Worm (Caenorhabditis elegans) whole organism, L4 larva: ENCODE measurements around the gene ttll-15.

Experiments
- F10B5.3 ChIP-seq: sonication (generic microtip); optimal IDR thresholded peaks from 2 replicates; lab custom pipeline; 2016; ENCODE audit warnings: mild to moderate bottlenecking, missing genetic modification characterization, missing compliant biosample characterization
- F37D6.2 ChIP-seq: sonication (generic microtip); optimal IDR thresholded peaks from 2 replicates; lab custom pipeline; 2016; ENCODE audit warnings: mild to moderate bottlenecking, missing genetic modification characterization, missing compliant biosample characterization
- F44E2.7 ChIP-seq: fragments of 200-800 bp; sonication (Bioruptor generic); IDR thresholded peaks from 2 replicates; pipeline ENCODE4 v2.1.2; 2022; ENCODE audit warnings: missing genetic modification characterization, missing compliant biosample characterization
- F49E8.2 ChIP-seq: sonication (generic microtip); optimal IDR thresholded peaks from 2 replicates; lab custom pipeline; 2016; ENCODE audit warnings: missing compliant biosample characterization, mild to moderate bottlenecking, missing genetic modification characterization, borderline replicate concordance
- R02D3.7 ChIP-seq: fragments of 150-350 bp; sonication (generic microtip); optimal IDR thresholded peaks from 3 replicates; lab custom pipeline; 2014; ENCODE audit warnings: missing biosample characterization, missing genetic modification characterization
- T26A8.4 ChIP-seq: fragments of 200-800 bp; sonication (Bioruptor generic); IDR thresholded peaks from 2 replicates; pipeline ENCODE4 v1.3.6; 2022; ENCODE audit warnings: missing genetic modification characterization, missing compliant biosample characterization
- Y48G9A.11 ChIP-seq: fragments of 200-800 bp; sonication (Bioruptor generic); IDR thresholded peaks from 2 replicates; pipeline ENCODE4 v1.3.6; 2022; ENCODE audit warnings: missing genetic modification reagents, missing genetic modification characterization, missing compliant biosample characterization
- ama-1 ChIP-seq: fragments of 150-350 bp; optimal IDR thresholded peaks from 2 replicates; lab custom pipeline; 2014; ENCODE audit warnings: inconsistent platforms, mixed read lengths
- attf-4 ChIP-seq: sonication (generic microtip); optimal IDR thresholded peaks from 3 replicates; lab custom pipeline; 2017; ENCODE audit warnings: missing biosample characterization, missing genetic modification characterization
- ces-1 ChIP-seq: fragments of 150-350 bp; sonication (generic microtip); optimal IDR thresholded peaks from 4 replicates; lab custom pipeline; 2014; ENCODE audit warnings: missing biosample characterization, missing genetic modification reagents, missing genetic modification characterization
- dmd-6 ChIP-seq: fragments of 200-800 bp; sonication (Bioruptor generic); IDR thresholded peaks from 2 replicates; pipeline ENCODE4 v1.3.6; 2022; ENCODE audit warnings: missing genetic modification reagents, missing genetic modification characterization, missing compliant biosample characterization
- dpl-1 ChIP-seq: fragments of 150-350 bp; optimal IDR thresholded peaks from 2 replicates; lab custom pipeline; 2014; ENCODE audit warnings: missing biosample characterization, missing genetic modification reagents, missing genetic modification characterization
- duxl-1 ChIP-seq: sonication (generic microtip); optimal IDR thresholded peaks from 2 replicates; lab custom pipeline; 2016; ENCODE audit warnings: mild to moderate bottlenecking, missing genetic modification characterization, moderate library complexity, missing compliant biosample characterization; ENCODE audit not compliant: poor library complexity
- dve-1 ChIP-seq: sonication (generic microtip); optimal IDR thresholded peaks from 2 replicates; lab custom pipeline; 2017; ENCODE audit warnings: antibody characterized with exemption, mild to moderate bottlenecking, missing genetic modification characterization, missing compliant biosample characterization; ENCODE audit not compliant: insufficient read depth
- egl-43 ChIP-seq: fragments of 200-800 bp; sonication (Bioruptor generic); IDR thresholded peaks from 2 replicates; pipeline ENCODE4 v1.3.6; 2022; ENCODE audit warnings: missing genetic modification reagents, missing genetic modification characterization, missing compliant biosample characterization
- fos-1 ChIP-seq: fragments of 150-350 bp; optimal IDR thresholded peaks from 2 replicates; lab custom pipeline; 2014; ENCODE audit warnings: missing biosample characterization, missing genetic modification characterization
- gei-8 ChIP-seq: fragments of 200-800 bp; sonication (Bioruptor generic); optimal IDR thresholded peaks from 2 replicates; lab custom pipeline; 2018; ENCODE audit warnings: mild to moderate bottlenecking, missing genetic modification characterization, missing compliant biosample characterization
- hif-1 ChIP-seq, 2 experiments: sonication (generic microtip); optimal IDR thresholded peaks; 2 replicates each; lab custom pipeline; 2016 to 2017; ENCODE audit warnings: missing compliant biosample characterization in 2 of 2, missing genetic modification characterization in 2 of 2, missing genetic modification reagents in 2 of 2, missing genotype in 2 of 2, mild to moderate bottlenecking in 1 of 2
- hlh-11 ChIP-seq: fragments of 200-800 bp; sonication (Bioruptor generic); optimal IDR thresholded peaks from 2 replicates; lab custom pipeline; 2018; ENCODE audit warnings: mild to moderate bottlenecking, missing genetic modification characterization, missing compliant biosample characterization
- hmg-1.1 ChIP-seq: fragments of 200-800 bp; sonication (Bioruptor generic); IDR thresholded peaks from 2 replicates; pipeline ENCODE4 v1.3.6; 2022; ENCODE audit warnings: missing genetic modification reagents, missing genetic modification characterization, missing compliant biosample characterization
- lin-13 ChIP-seq: fragments of 150-350 bp; optimal IDR thresholded peaks from 2 replicates; lab custom pipeline; 2014; ENCODE audit warnings: missing biosample characterization, missing genetic modification reagents, missing genetic modification characterization
- lir-3 ChIP-seq: sonication (generic microtip); optimal IDR thresholded peaks from 2 replicates; lab custom pipeline; 2016; ENCODE audit warnings: mild to moderate bottlenecking, missing genetic modification characterization, missing compliant biosample characterization
- lsy-2 ChIP-seq, 2 experiments: fragments of 150-350 bp in 1 of 2; sonication (generic microtip) in 1 of 2; optimal IDR thresholded peaks; 2 replicates each; lab custom pipeline; 2014 to 2017; ENCODE audit warnings: missing biosample characterization in 2 of 2, missing genetic modification characterization in 2 of 2
- madf-5 ChIP-seq, 2 experiments: fragments of 200-800 bp; sonication (Bioruptor generic); IDR thresholded peaks; 2 replicates each; pipeline ENCODE4 v1.3.6; 2022; ENCODE audit warnings: missing compliant biosample characterization in 2 of 2, missing genetic modification characterization in 2 of 2
- mdt-29 ChIP-seq: fragments of 200-800 bp; sonication (Bioruptor generic); IDR thresholded peaks from 2 replicates; pipeline ENCODE4 v1.3.6; 2022; ENCODE audit warnings: missing genetic modification reagents, missing genetic modification characterization, missing compliant biosample characterization
- mep-1 ChIP-seq: fragments of 150-350 bp; sonication (generic microtip); optimal IDR thresholded peaks from 3 replicates; lab custom pipeline; 2014; ENCODE audit warnings: missing biosample characterization, missing genetic modification characterization
- mxl-3 ChIP-seq: fragments of 200-800 bp; sonication (Bioruptor generic); optimal IDR thresholded peaks from 2 replicates; lab custom pipeline; 2018; ENCODE audit warnings: mild to moderate bottlenecking, missing genetic modification characterization, missing compliant biosample characterization
- nhr-10 ChIP-seq: fragments of 150-350 bp; optimal IDR thresholded peaks from 2 replicates; lab custom pipeline; 2014; ENCODE audit warnings: missing biosample characterization, missing genetic modification characterization
- nhr-111 ChIP-seq: fragments of 200-800 bp; sonication (Bioruptor generic); optimal IDR thresholded peaks from 2 replicates; lab custom pipeline; 2018; ENCODE audit warnings: mild to moderate bottlenecking, missing genetic modification characterization, missing compliant biosample characterization
- nhr-28 ChIP-seq: fragments of 150-350 bp; optimal IDR thresholded peaks from 2 replicates; lab custom pipeline; 2014; ENCODE audit warnings: missing biosample characterization, missing genetic modification characterization
- nhr-42 ChIP-seq: fragments of 200-800 bp; sonication (Bioruptor generic); IDR thresholded peaks from 2 replicates; pipeline ENCODE4 v1.3.6; 2022; ENCODE audit warnings: missing genetic modification characterization, missing compliant biosample characterization
- nhr-6 ChIP-seq: fragments of 150-350 bp; optimal IDR thresholded peaks from 2 replicates; lab custom pipeline; 2014; ENCODE audit warnings: missing biosample characterization, missing genetic modification characterization
- nhr-77 ChIP-seq: fragments of 150-350 bp; optimal IDR thresholded peaks from 2 replicates; lab custom pipeline; 2014; ENCODE audit warnings: missing biosample characterization, missing genetic modification characterization
- pha-4 ChIP-seq, 2 experiments: fragments of 150-350 bp in 1 of 2; fragments of 200-800 bp in 1 of 2; sonication (Bioruptor generic) in 1 of 2; IDR thresholded peaks in 1 of 2; optimal IDR thresholded peaks in 1 of 2; 2 replicates each; pipeline versions ENCODE4 v1.3.6 to Lab custom; 2014 to 2022; ENCODE audit warnings: missing genetic modification characterization in 2 of 2, missing genetic modification reagents in 2 of 2, missing biosample characterization in 1 of 2, missing compliant biosample characterization in 1 of 2
- php-3 ChIP-seq: fragments of 200-800 bp; sonication (Bioruptor generic); IDR thresholded peaks from 2 replicates; pipeline ENCODE4 v1.3.6; 2022; ENCODE audit warnings: missing genetic modification reagents, missing genetic modification characterization, missing compliant biosample characterization
- pqm-1 ChIP-seq: sonication (generic microtip); optimal IDR thresholded peaks from 2 replicates; lab custom pipeline; 2017; ENCODE audit warnings: missing biosample characterization, missing genetic modification characterization
- saeg-2 ChIP-seq: fragments of 200-800 bp; sonication (Bioruptor generic); IDR thresholded peaks from 2 replicates; pipeline ENCODE4 v1.3.6; 2022; ENCODE audit warnings: missing genetic modification reagents, missing genetic modification characterization, missing compliant biosample characterization
- skn-1 ChIP-seq: fragments of 150-350 bp; optimal IDR thresholded peaks from 2 replicates; lab custom pipeline; 2014; ENCODE audit warnings: missing biosample characterization, missing genetic modification characterization
- tag-97 ChIP-seq: fragments of 200-800 bp; sonication (Bioruptor generic); IDR thresholded peaks from 2 replicates; pipeline ENCODE4 v1.3.6; 2022; ENCODE audit warnings: missing genetic modification characterization, missing compliant biosample characterization
- unc-130 ChIP-seq: sonication (generic microtip); optimal IDR thresholded peaks from 2 replicates; lab custom pipeline; 2016; ENCODE audit warnings: missing genetic modification reagents, missing genetic modification characterization, missing compliant biosample characterization
- unc-62 ChIP-seq, 3 experiments: fragments of 150-350 bp in 1 of 3; sonication (generic microtip); optimal IDR thresholded peaks in 2 of 3; peaks in 1 of 3; 1 replicate in 1 of 3; 2 replicates in 2 of 3; lab custom pipeline; 2014 to 2017; ENCODE audit warnings: missing biosample characterization in 3 of 3, missing genetic modification characterization in 3 of 3, missing genetic modification reagents in 3 of 3, missing genotype in 1 of 3
- vab-7 ChIP-seq: fragments of 200-800 bp; sonication (Bioruptor generic); IDR thresholded peaks from 2 replicates; pipeline ENCODE4 v1.3.6; 2022; ENCODE audit warnings: missing genetic modification reagents, missing genetic modification characterization, missing compliant biosample characterization
- zfp-2 ChIP-seq: sonication (generic microtip); optimal IDR thresholded peaks from 2 replicates; lab custom pipeline; 2016; ENCODE audit warnings: mild to moderate bottlenecking, missing genetic modification characterization, missing compliant biosample characterization
- zip-11 ChIP-seq: fragments of 200-800 bp; sonication (Bioruptor generic); IDR thresholded peaks from 2 replicates; pipeline ENCODE4 v1.3.6; 2022; ENCODE audit warnings: missing genetic modification characterization, missing compliant biosample characterization

Gene ttll-15

ce11 chrV:10361830-10362397, 3.6 kb downstream of the ttll-15 start, which contains the start of gene cash-1 (continued):
- TF ChIP-seq duxl-1 (tag; lab: Kevin White, UChicago) (no peak), dmd-6 (peak; percentile 56), T26A8.4 (GFP tag; lab: Robert Waterston, UW) (no peak), R02D3.7 (no peak), mxl-3 (GFP tag; lab: Kevin White, UChicago) (peak; percentile 83), Y48G9A.11 (GFP tag; lab: Robert Waterston, UW) (no peak), hmg-1.1 (GFP tag; lab: Robert Waterston, UW) (peak; percentile 41; the same call in 1 of the 2 replicates), zfp-2 (tag; lab: Kevin White, UChicago) (no peak), nhr-77 (tag; lab: Kevin White, UChicago) (peak; percentile 29), F49E8.2 (tag; lab: Kevin White, UChicago) (no peak), F10B5.3 (tag; lab: Kevin White, UChicago) (no peak), tag-97 (no peak), php-3 (no peak), lin-13 (GFP tag; lab: Kevin White, UChicago) (peak; percentile 66), lsy-2 (tag; optimal IDR thresholded peaks at IDR 0.05; lab: Kevin White, UChicago) (peak in 1 of 2 experiments; percentile 72), lir-3 (tag; lab: Kevin White, UChicago) (no peak), hlh-11 (tag; lab: Kevin White, UChicago) (peak; percentile 75), pqm-1 (tag; lab: Kevin White, UChicago) (peak; percentile 45), ces-1 (peak; percentile 65), pha-4 (GFP tag; IDR thresholded peaks at IDR 0.05; lab: Robert Waterston, UW) (no peak), pha-4 (tag; optimal IDR thresholded peaks at IDR 0.05; lab: Kevin White, UChicago) (no peak)

ce11 chrV:10363834-10364233, 5.5 kb downstream of the ttll-15 start:
- TF ChIP-seq zip-11 (GFP tag; lab: Robert Waterston, UW): no peak
- no peak for TF ChIP-seq mdt-29 (GFP tag; lab: Robert Waterston, UW)
- TF ChIP-seq unc-62 (GFP tag; optimal IDR thresholded peaks at IDR 0.05 in 1 of 2; lab: Kevin White, UChicago): peak in 1 of 2 experiments; percentile 93
- TF ChIP-seq unc-62 (tag; optimal IDR thresholded peaks at IDR 0.05; lab: Kevin White, UChicago): no peak
- no peak for TF ChIP-seq ama-1 (lab: Kevin White, UChicago)

- TF ChIP-seq mdt-29 (GFP tag; lab: Robert Waterston, UW): no peak
- no peak for TF ChIP-seq hmg-1.1 (GFP tag; lab: Robert Waterston, UW)
- no peak for TF ChIP-seq egl-43 (GFP tag; lab: Robert Waterston, UW)
- TF ChIP-seq dpl-1 (GFP tag; lab: Kevin White, UChicago): no peak
- no peak for TF ChIP-seq hlh-11 (tag; lab: Kevin White, UChicago)
- TF ChIP-seq vab-7 (GFP tag; lab: Robert Waterston, UW): no peak
- TF ChIP-seq nhr-6 (tag; lab: Kevin White, UChicago): no peak
- no peak for TF ChIP-seq gei-8 (GFP tag; lab: Kevin White, UChicago)
- no peak for TF ChIP-seq F49E8.2 (tag; lab: Kevin White, UChicago)
- no peak for TF ChIP-seq skn-1 (tag; lab: Kevin White, UChicago)
- TF ChIP-seq nhr-111: no peak
- no peak for TF ChIP-seq hif-1 (tag; optimal IDR thresholded peaks at IDR 0.05; lab: Kevin White, UChicago)
These were observed 9.9 kb downstream of the ttll-15 start, which contains the start of gene sri-20 for ce11 chrV:10368256-10368655. sri-20 (plus strand) TSS chrV:10368556.

ce11 chrV:10371177-10371576, 12.8 kb downstream of the ttll-15 start:
- no peak for TF ChIP-seq madf-5 (GFP tag; IDR thresholded peaks at IDR 0.05; lab: Robert Waterston, UW)
- no peak for TF ChIP-seq unc-130 (GFP tag; lab: Kevin White, UChicago)
- no peak for TF ChIP-seq lir-3 (tag; lab: Kevin White, UChicago)
- TF ChIP-seq vab-7 (GFP tag; lab: Robert Waterston, UW): no peak
- TF ChIP-seq fos-1 (tag; lab: Kevin White, UChicago): no peak
- TF ChIP-seq pqm-1 (tag; lab: Kevin White, UChicago): peak; percentile 38
- no peak for TF ChIP-seq attf-4 (tag; lab: Kevin White, UChicago)
- no peak for TF ChIP-seq saeg-2
- TF ChIP-seq nhr-28 (tag; lab: Kevin White, UChicago): peak; percentile 100
- TF ChIP-seq nhr-42 (GFP tag; lab: Robert Waterston, UW): no peak
- no peak for TF ChIP-seq F37D6.2 (tag; lab: Kevin White, UChicago)
- no peak for TF ChIP-seq F44E2.7 (GFP tag; lab: Robert Waterston, UW)
- TF ChIP-seq mep-1: peak; percentile 33
- peak; percentile 89 for TF ChIP-seq dve-1 (tag; lab: Kevin White, UChicago)
- no peak for TF ChIP-seq hmg-1.1 (GFP tag; lab: Robert Waterston, UW)
- no peak for TF ChIP-seq Y48G9A.11 (GFP tag; lab: Robert Waterston, UW)
- no peak for TF ChIP-seq R02D3.7
- peak; percentile 18 for TF ChIP-seq nhr-10
